Worm (Caenorhabditis elegans) whole organism, late embryonic: ENCODE data around the gene Y73F4A.2.
A peak's percentile ranks its signal among the peaks of the same experiment; 100 is the strongest.

Experiments used
- F13H6.1 ChIP-seq: sonication (generic microtip); optimal IDR thresholded peaks from 2 replicates; lab custom pipeline; 2016; ENCODE audit warnings: missing genetic modification characterization, missing compliant biosample characterization
- K02D7.2 ChIP-seq: sonication (generic microtip); optimal IDR thresholded peaks from 2 replicates; lab custom pipeline; 2017; ENCODE audit warnings: mild to moderate bottlenecking, missing genetic modification characterization, missing compliant biosample characterization
- ama-1 ChIP-seq: fragments of 150-350 bp; optimal IDR thresholded peaks from 2 replicates; lab custom pipeline; 2014
- ceh-14 ChIP-seq: sonication (generic microtip); optimal IDR thresholded peaks from 2 replicates; lab custom pipeline; 2016; ENCODE audit warnings: missing genotype, missing genetic modification characterization, missing compliant biosample characterization
- ceh-19 ChIP-seq: fragments of 200-800 bp; sonication (Bioruptor generic); optimal IDR thresholded peaks from 2 replicates; lab custom pipeline; 2018; ENCODE audit warnings: mild to moderate bottlenecking, missing genetic modification characterization, missing compliant biosample characterization
- ceh-34 ChIP-seq: sonication (generic microtip); optimal IDR thresholded peaks from 2 replicates; lab custom pipeline; 2016; ENCODE audit warnings: mild to moderate bottlenecking, missing genetic modification characterization, missing compliant biosample characterization
- ceh-45 ChIP-seq: fragments of 200-800 bp; sonication (Bioruptor generic); IDR thresholded peaks from 2 replicates; pipeline ENCODE4 v1.3.6; 2022; ENCODE audit warnings: missing genetic modification reagents, missing genetic modification characterization, missing compliant biosample characterization
- ceh-48 ChIP-seq: sonication (generic microtip); optimal IDR thresholded peaks from 2 replicates; lab custom pipeline; 2016; ENCODE audit warnings: missing genetic modification characterization, inconsistent platforms, missing compliant biosample characterization
- ceh-6 ChIP-seq: fragments of 200-800 bp; sonication (Bioruptor generic); optimal IDR thresholded peaks from 2 replicates; lab custom pipeline; 2018; ENCODE audit warnings: mild to moderate bottlenecking, missing genetic modification characterization, missing compliant biosample characterization
- dve-1 ChIP-seq: sonication (generic microtip); optimal IDR thresholded peaks from 2 replicates; lab custom pipeline; 2017; ENCODE audit warnings: antibody characterized with exemption, mild to moderate bottlenecking, missing genetic modification characterization, missing compliant biosample characterization
- elt-2 ChIP-seq: sonication (generic microtip); optimal IDR thresholded peaks from 2 replicates; lab custom pipeline; 2016; ENCODE audit warnings: missing genetic modification reagents, missing genetic modification characterization, missing compliant biosample characterization
- ets-4 ChIP-seq: sonication (generic microtip); optimal IDR thresholded peaks from 2 replicates; lab custom pipeline; 2016; ENCODE audit warnings: missing genetic modification characterization, missing compliant biosample characterization
- eyg-1 ChIP-seq: sonication (generic microtip); optimal IDR thresholded peaks from 2 replicates; lab custom pipeline; 2016; ENCODE audit warnings: missing genotype, missing genetic modification characterization, missing compliant biosample characterization
- hlh-13 ChIP-seq: fragments of 200-800 bp; sonication (Bioruptor generic); optimal IDR thresholded peaks from 2 replicates; lab custom pipeline; 2018; ENCODE audit warnings: mild to moderate bottlenecking, missing genetic modification characterization, missing compliant biosample characterization
- hlh-15 ChIP-seq: sonication (generic microtip); optimal IDR thresholded peaks from 2 replicates; lab custom pipeline; 2016; ENCODE audit warnings: missing genetic modification characterization, missing compliant biosample characterization
- hlh-30 ChIP-seq: sonication (generic microtip); optimal IDR thresholded peaks from 2 replicates; lab custom pipeline; 2017; ENCODE audit warnings: antibody characterized with exemption, missing genetic modification characterization, missing compliant biosample characterization; ENCODE audit not compliant: insufficient read depth
- lin-11 ChIP-seq: fragments of 200-800 bp; sonication (Bioruptor generic); optimal IDR thresholded peaks from 2 replicates; lab custom pipeline; 2018; ENCODE audit warnings: mild to moderate bottlenecking, missing genetic modification characterization, missing compliant biosample characterization
- madf-2 ChIP-seq: sonication (generic microtip); optimal IDR thresholded peaks from 2 replicates; lab custom pipeline; 2017; ENCODE audit warnings: missing genetic modification characterization, missing compliant biosample characterization
- nfya-1 ChIP-seq: sonication (generic microtip); optimal IDR thresholded peaks from 2 replicates; lab custom pipeline; 2017; ENCODE audit warnings: missing genetic modification characterization, mild to moderate bottlenecking, missing compliant biosample characterization, antibody characterized with exemption, moderate library complexity
- nhr-11 ChIP-seq: fragments of 150-350 bp; optimal IDR thresholded peaks from 2 replicates; lab custom pipeline; 2014; ENCODE audit warnings: missing biosample characterization, missing genetic modification characterization
- nhr-232 ChIP-seq: sonication (generic microtip); optimal IDR thresholded peaks from 2 replicates; lab custom pipeline; 2016; ENCODE audit warnings: missing genetic modification characterization, missing compliant biosample characterization
- odd-2 ChIP-seq: sonication (generic microtip); optimal IDR thresholded peaks from 2 replicates; lab custom pipeline; 2017; ENCODE audit warnings: antibody characterized with exemption, mild to moderate bottlenecking, missing genetic modification characterization, missing compliant biosample characterization
- pat-9 ChIP-seq: fragments of 200-800 bp; sonication (Bioruptor generic); optimal IDR thresholded peaks from 2 replicates; lab custom pipeline; 2018; ENCODE audit warnings: mild to moderate bottlenecking, missing genetic modification characterization, moderate library complexity, missing compliant biosample characterization
- pax-1 ChIP-seq: fragments of 150-350 bp; optimal IDR thresholded peaks from 2 replicates; lab custom pipeline; 2014; ENCODE audit warnings: missing biosample characterization, missing genetic modification characterization
- pha-2 ChIP-seq: sonication (generic microtip); optimal IDR thresholded peaks from 2 replicates; lab custom pipeline; 2017; ENCODE audit warnings: mild to moderate bottlenecking, missing genetic modification characterization, missing compliant biosample characterization
- pha-4 ChIP-seq: fragments of 150-350 bp; optimal IDR thresholded peaks from 2 replicates; lab custom pipeline; 2018; ENCODE audit warnings: missing biosample characterization, missing genetic modification reagents, missing genetic modification characterization
- ref-2 ChIP-seq: sonication (generic microtip); optimal IDR thresholded peaks from 2 replicates; lab custom pipeline; 2016; ENCODE audit warnings: missing genetic modification characterization, missing compliant biosample characterization
- rnt-1 ChIP-seq: sonication (generic microtip); optimal IDR thresholded peaks from 2 replicates; lab custom pipeline; 2016; ENCODE audit warnings: missing genetic modification characterization, missing compliant biosample characterization
- sdc-2 ChIP-seq: sonication (generic microtip); optimal IDR thresholded peaks from 2 replicates; lab custom pipeline; 2016; ENCODE audit warnings: missing genotype, missing genetic modification characterization, missing compliant biosample characterization
- syd-9 ChIP-seq: sonication (generic microtip); optimal IDR thresholded peaks from 2 replicates; lab custom pipeline; 2016; ENCODE audit warnings: mild to moderate bottlenecking, missing genetic modification characterization, moderate library complexity, missing compliant biosample characterization
- ttx-3 ChIP-seq: sonication (generic microtip); optimal IDR thresholded peaks from 2 replicates; lab custom pipeline; 2016; ENCODE audit warnings: missing genetic modification reagents, missing genetic modification characterization, missing compliant biosample characterization
- unc-55 ChIP-seq: sonication (generic microtip); optimal IDR thresholded peaks from 2 replicates; lab custom pipeline; 2017; ENCODE audit warnings: missing biosample characterization, missing genetic modification reagents, missing genetic modification characterization

Y73F4A.2 gene

ce11 chrIV:9016477-9016876 lies 26.7 kb downstream of the Y73F4A.2 start, which contains the start of gene acc-2:
acc-2 (plus strand) TSS chrIV:9016777.
- TF ChIP-seq unc-55 (GFP tag; lab: Kevin White, UChicago) (no peak), pat-9 (no peak), ets-4 (no peak), ceh-14 (tag; lab: Kevin White, UChicago) (no peak), F13H6.1 (tag; lab: Kevin White, UChicago) (no peak), K02D7.2 (tag; lab: Kevin White, UChicago) (no peak), sdc-2 (tag; lab: Kevin White, UChicago) (no peak), hlh-13 (GFP tag; lab: Kevin White, UChicago) (no peak), hlh-30 (no peak), ref-2 (tag; lab: Kevin White, UChicago) (no peak), pha-4 (tag; lab: Kevin White, UChicago) (no peak)

- TF ChIP-seq hlh-15 (no peak), nfya-1 (tag; lab: Kevin White, UChicago) (no peak), eyg-1 (no peak), ceh-19 (GFP tag; lab: Kevin White, UChicago) (no peak), nhr-11 (tag; lab: Kevin White, UChicago) (no peak), pax-1 (tag; lab: Kevin White, UChicago) (no peak), ceh-6 (GFP tag; lab: Kevin White, UChicago) (no peak), dve-1 (tag; lab: Kevin White, UChicago) (no peak), ref-2 (tag; lab: Kevin White, UChicago) (no peak)
- TF ChIP-seq, all 69 proteins: peak for 0
Observed at ce11 chrIV:9010257-9010656, 32.9 kb downstream of the Y73F4A.2 start, which contains the start of gene C53D6.11. C53D6.11 (plus strand) TSS chrIV:9010584.

ce11 chrIV:9007947-9008346 lies 35.2 kb downstream of the Y73F4A.2 start:
- TF ChIP-seq lin-11 (tag; lab: Kevin White, UChicago) = no peak
- peak; percentile 51 for TF ChIP-seq rnt-1 (tag; lab: Kevin White, UChicago)
- TF ChIP-seq ceh-45 (GFP tag; lab: Robert Waterston, UW) = no peak
- TF ChIP-seq unc-55 (GFP tag; lab: Kevin White, UChicago) = peak; percentile 69
- TF ChIP-seq ceh-34 (tag; lab: Kevin White, UChicago) = peak; percentile 74

ce11 chrIV:9005310-9005709 lies 37.8 kb downstream of the Y73F4A.2 start, which contains the start of gene unc-129:
unc-129 (minus strand) TSS chrIV:9005410.
- no peak for TF ChIP-seq ceh-19 (GFP tag; lab: Kevin White, UChicago)
- no peak for TF ChIP-seq nhr-232 (tag; lab: Kevin White, UChicago)
- TF ChIP-seq pha-2 (tag; lab: Kevin White, UChicago) = no peak
- no peak for TF ChIP-seq elt-2 (tag; lab: Kevin White, UChicago)
- no peak for TF ChIP-seq ttx-3 (tag; lab: Kevin White, UChicago)
- TF ChIP-seq hlh-15 = no peak
- no peak for TF ChIP-seq eyg-1
- TF ChIP-seq ceh-45 (GFP tag; lab: Robert Waterston, UW) = no peak
- TF ChIP-seq pha-4 (tag; lab: Kevin White, UChicago) = no peak
- TF ChIP-seq syd-9 (tag; lab: Kevin White, UChicago) = no peak
- TF ChIP-seq unc-55 (GFP tag; lab: Kevin White, UChicago) = no peak
- TF ChIP-seq ceh-48 (tag; lab: Kevin White, UChicago) = no peak
- no peak for TF ChIP-seq hlh-13 (GFP tag; lab: Kevin White, UChicago)
- no peak for TF ChIP-seq ets-4
- no peak for TF ChIP-seq sdc-2 (tag; lab: Kevin White, UChicago)
- no peak for TF ChIP-seq ama-1 (lab: Kevin White, UChicago)
- TF ChIP-seq F13H6.1 (tag; lab: Kevin White, UChicago) = no peak
- TF ChIP-seq, all 69 proteins: peak for 0

ce11 chrIV:9002636-9003035 lies 40.5 kb downstream of the Y73F4A.2 start, which contains the start of gene C53D6.8:
C53D6.8 (minus strand) TSS chrIV:9002736.
- TF ChIP-seq odd-2 (tag; lab: Kevin White, UChicago) (no peak), madf-2 (tag; lab: Kevin White, UChicago) (no peak), nfya-1 (tag; lab: Kevin White, UChicago) (no peak)
